Fruit fly (Drosophila melanogaster) whole organism, wandering third instar larva: Measurements from ENCODE around the gene emc.
A peak's percentile ranks its signal among the peaks of the same experiment; 100 is the strongest.

Experiments used
- Abd-B ChIP-seq: fragments of >200 bp; optimal IDR thresholded peaks from 2 replicates; lab custom pipeline; 2017; ENCODE audit warnings: missing biosample characterization, missing genetic modification characterization
- CG32264 ChIP-seq: fragments of 200-800 bp; sonication (Bioruptor generic); optimal IDR thresholded peaks from 2 replicates; lab custom pipeline; 2016; ENCODE audit warnings: missing biosample characterization, missing genetic modification characterization
- CG9705 ChIP-seq: fragments of 200-800 bp; sonication (Bioruptor generic); optimal IDR thresholded peaks from 2 replicates; lab custom pipeline; 2018; ENCODE audit warnings: missing biosample characterization, mild to moderate bottlenecking, missing genetic modification characterization
- CrebA ChIP-seq: fragments of 200-800 bp; sonication (Bioruptor generic); optimal IDR thresholded peaks from 2 replicates; lab custom pipeline; 2016; ENCODE audit warnings: missing biosample characterization, mild to moderate bottlenecking, missing genetic modification characterization, borderline replicate concordance
- HLH106 ChIP-seq: fragments of 200-800 bp; optimal IDR thresholded peaks from 3 replicates; lab custom pipeline; 2019; ENCODE audit warnings: missing biosample characterization, mild to moderate bottlenecking, missing genetic modification characterization, moderate library complexity
- Hnf4 ChIP-seq: fragments of 200-800 bp; sonication (Bioruptor generic); optimal IDR thresholded peaks from 2 replicates; lab custom pipeline; 2016; ENCODE audit warnings: missing biosample characterization, mild to moderate bottlenecking, missing genetic modification characterization
- Hr78 ChIP-seq: fragments of >200 bp; optimal IDR thresholded peaks from 2 replicates; lab custom pipeline; 2017; ENCODE audit warnings: missing biosample characterization, missing genetic modification characterization
- Hr83 ChIP-seq: fragments of 200-300 bp; sonication (Bioruptor generic); optimal IDR thresholded peaks from 2 replicates; lab custom pipeline; 2016; ENCODE audit warnings: missing biosample characterization, mild to moderate bottlenecking, missing genetic modification characterization, moderate library complexity; ENCODE audit not compliant: poor library complexity, severe bottlenecking
- Mio ChIP-seq: sonication (Bioruptor generic); optimal IDR thresholded peaks from 2 replicates; lab custom pipeline; 2016; ENCODE audit warnings: missing biosample characterization, missing genetic modification characterization
- Myc ChIP-seq: fragments of >200 bp; optimal IDR thresholded peaks from 2 replicates; lab custom pipeline; 2017
- N ChIP-seq: fragments of >200 bp; optimal IDR thresholded peaks from 2 replicates; lab custom pipeline; 2018; ENCODE audit warnings: missing biosample characterization, missing external identifiers, missing genetic modification characterization
- OdsH ChIP-seq: fragments of 200-800 bp; sonication (Bioruptor generic); optimal IDR thresholded peaks from 2 replicates; lab custom pipeline; 2016; ENCODE audit warnings: missing biosample characterization, mild to moderate bottlenecking, missing genetic modification characterization
- Rel ChIP-seq, 2 experiments: fragments of 200-800 bp; sonication (Bioruptor generic) in 1 of 2; optimal IDR thresholded peaks; 2 replicates in 1 of 2; 3 replicates in 1 of 2; lab custom pipeline; 2016 to 2019; ENCODE audit warnings: mild to moderate bottlenecking in 2 of 2, missing biosample characterization in 2 of 2, missing genetic modification characterization in 2 of 2, moderate library complexity in 1 of 2
- Sp1 ChIP-seq: fragments of 200-800 bp; sonication (Bioruptor generic); optimal IDR thresholded peaks from 3 replicates; lab custom pipeline; 2019; ENCODE audit warnings: missing biosample characterization, mild to moderate bottlenecking, missing genetic modification characterization, moderate library complexity
- Vsx2 ChIP-seq: fragments of 200-300, 225-300 bp; sonication (Bioruptor generic); optimal IDR thresholded peaks from 2 replicates; lab custom pipeline; 2018; ENCODE audit warnings: missing biosample characterization, missing genetic modification characterization; ENCODE audit not compliant: partially characterized antibody
- br ChIP-seq: fragments of 200-800 bp; sonication (Bioruptor generic); optimal IDR thresholded peaks from 2 replicates; lab custom pipeline; 2016; ENCODE audit warnings: missing biosample characterization, missing genetic modification characterization
- brk ChIP-seq: fragments of 200-800 bp; sonication (Bioruptor generic); optimal IDR thresholded peaks from 2 replicates; lab custom pipeline; 2016; ENCODE audit warnings: missing biosample characterization, mild to moderate bottlenecking, missing genetic modification characterization
- dl ChIP-seq, 2 experiments: fragments of 175-275, 200-275 bp in 1 of 2; fragments of 200-275 bp in 1 of 2; sonication (Bioruptor generic); optimal IDR thresholded peaks; lab custom pipeline; 2018; ENCODE audit warnings: mild to moderate bottlenecking in 2 of 2, missing biosample characterization in 2 of 2, missing genetic modification characterization in 2 of 2, moderate library complexity in 2 of 2; ENCODE audit not compliant: partially characterized antibody in 2 of 2, insufficient read depth in 1 of 2
- dsf ChIP-seq: sonication (Bioruptor generic); optimal IDR thresholded peaks from 2 replicates; lab custom pipeline; 2016; ENCODE audit warnings: missing biosample characterization, missing genetic modification characterization, borderline replicate concordance
- foxo ChIP-seq, 2 experiments: fragments of 200-800 bp; sonication (Bioruptor generic); optimal IDR thresholded peaks; 2 replicates in 1 of 2; 3 replicates in 1 of 2; lab custom pipeline; 2016 to 2017; ENCODE audit warnings: missing biosample characterization in 2 of 2, missing genetic modification characterization in 2 of 2
- fru ChIP-seq: fragments of 200-800 bp; sonication (Bioruptor generic); optimal IDR thresholded peaks from 3 replicates; lab custom pipeline; 2016; ENCODE audit warnings: missing biosample characterization, mild to moderate bottlenecking, missing genetic modification characterization
- h ChIP-seq: fragments of 200-800 bp; sonication (Bioruptor generic); optimal IDR thresholded peaks from 3 replicates; lab custom pipeline; 2016; ENCODE audit warnings: missing biosample characterization, mild to moderate bottlenecking, missing genetic modification characterization
- lola ChIP-seq: fragments of >200 bp; optimal IDR thresholded peaks from 2 replicates; lab custom pipeline; 2017; ENCODE audit warnings: missing biosample characterization, missing genetic modification characterization
- pan ChIP-seq: fragments of >200 bp; optimal IDR thresholded peaks from 2 replicates; lab custom pipeline; 2017
- rgr ChIP-seq: fragments of 200-800 bp; sonication (Bioruptor generic); optimal IDR thresholded peaks from 3 replicates; lab custom pipeline; 2016; ENCODE audit warnings: missing biosample characterization, mild to moderate bottlenecking, missing genetic modification characterization
- sage ChIP-seq: fragments of 200-800 bp; sonication (Bioruptor generic); optimal IDR thresholded peaks from 2 replicates; lab custom pipeline; 2016; ENCODE audit warnings: missing biosample characterization, mild to moderate bottlenecking, missing genetic modification characterization
- tai ChIP-seq: sonication (Bioruptor generic); optimal IDR thresholded peaks from 2 replicates; lab custom pipeline; 2016; ENCODE audit warnings: missing biosample characterization, missing genetic modification characterization
- usp ChIP-seq: fragments of >200 bp; optimal IDR thresholded peaks from 2 replicates; lab custom pipeline; 2017; ENCODE audit warnings: missing biosample characterization, missing genetic modification characterization
- woc ChIP-seq: sonication (Bioruptor generic); optimal IDR thresholded peaks from 2 replicates; lab custom pipeline; 2016; ENCODE audit warnings: missing biosample characterization, mild to moderate bottlenecking, missing genetic modification characterization

emc gene

dm6 chr3L:716078-716477 is 33.1 kb upstream of the emc start:
- TF ChIP-seq foxo (GFP tag; optimal IDR thresholded peaks at IDR 0.05; lab: Kevin White, UChicago) (peak in 1 of 2 experiments; percentile 32), fru (peak; percentile 17), woc (GFP tag; lab: Kevin White, UChicago) (peak; percentile 7), rgr (GFP tag; lab: Kevin White, UChicago) (no peak), br (GFP tag; lab: Kevin White, UChicago) (peak; percentile 18)

dm6 chr3L:718378-718777 is 30.8 kb upstream of the emc start:
- TF ChIP-seq brk (GFP tag; lab: Kevin White, UChicago) (no peak), lola (GFP tag; lab: Kevin White, UChicago) (no peak), Hr78 (GFP tag; lab: Kevin White, UChicago) (no peak), foxo (GFP tag; optimal IDR thresholded peaks at IDR 0.05; lab: Kevin White, UChicago) (no peak), woc (GFP tag; lab: Kevin White, UChicago) (no peak), fru (no peak), OdsH (GFP tag; lab: Kevin White, UChicago) (no peak), CrebA (GFP tag; lab: Kevin White, UChicago) (no peak), CG9705 (GFP tag; lab: Kevin White, UChicago) (no peak), Abd-B (no peak), Hnf4 (GFP tag; lab: Kevin White, UChicago) (no peak), tai (GFP tag; lab: Kevin White, UChicago) (no peak), pan (lab: Kevin White, UChicago) (no peak), Mio (GFP tag; lab: Kevin White, UChicago) (no peak)

dm6 chr3L:721026-721425 is 28.2 kb upstream of the emc start:
- no peak for TF ChIP-seq Rel (GFP tag; optimal IDR thresholded peaks at IDR 0.05; lab: Kevin White, UChicago)
- TF ChIP-seq Rel (tag; optimal IDR thresholded peaks at IDR 0.05; lab: Kevin White, UChicago) = no peak
- TF ChIP-seq dsf (GFP tag; lab: Kevin White, UChicago) = no peak
- no peak for TF ChIP-seq CG32264 (GFP tag; lab: Kevin White, UChicago)
- no peak for TF ChIP-seq Vsx2 (GFP tag; lab: Kevin White, UChicago)
- TF ChIP-seq h (GFP tag; lab: Kevin White, UChicago) = peak; percentile 27
- peak; percentile 21 for TF ChIP-seq fru
- TF ChIP-seq CrebA (GFP tag; lab: Kevin White, UChicago) = no peak
- no peak for TF ChIP-seq br (GFP tag; lab: Kevin White, UChicago)
- no peak for TF ChIP-seq dl (GFP tag; optimal IDR thresholded peaks at IDR 0.05; lab: Kevin White, UChicago; ENCODE audit: insufficient read depth in 1 of 2, partially characterized antibody in 2 of 2)
- no peak for TF ChIP-seq rgr (GFP tag; lab: Kevin White, UChicago)
- TF ChIP-seq foxo (GFP tag; optimal IDR thresholded peaks at IDR 0.05; lab: Kevin White, UChicago) = no peak
- no peak for TF ChIP-seq Hr83
- no peak for TF ChIP-seq pan (lab: Kevin White, UChicago)

dm6 chr3L:721863-722262 is 27.3 kb upstream of the emc start:
- TF ChIP-seq br (GFP tag; lab: Kevin White, UChicago) (no peak), Sp1 (no peak), N (no peak), woc (GFP tag; lab: Kevin White, UChicago) (no peak), fru (no peak), usp (no peak), Myc (no peak), rgr (GFP tag; lab: Kevin White, UChicago) (no peak), brk (GFP tag; lab: Kevin White, UChicago) (no peak), CG9705 (GFP tag; lab: Kevin White, UChicago) (no peak), HLH106 (no peak), sage (GFP tag; lab: Kevin White, UChicago) (no peak), Abd-B (no peak)
- TF ChIP-seq, all 38 proteins: peak for 0

- peak in 1 of 2 experiments; percentile 11 for TF ChIP-seq foxo (GFP tag; optimal IDR thresholded peaks at IDR 0.05; lab: Kevin White, UChicago)
- TF ChIP-seq h (GFP tag; lab: Kevin White, UChicago) = peak; percentile 16
- no peak for TF ChIP-seq Abd-B
Measured at dm6 chr3L:722386-722785, 26.8 kb upstream of the emc start.
